Worm (Caenorhabditis elegans): Measurements from ENCODE around the gene farl-11.

DNA sequence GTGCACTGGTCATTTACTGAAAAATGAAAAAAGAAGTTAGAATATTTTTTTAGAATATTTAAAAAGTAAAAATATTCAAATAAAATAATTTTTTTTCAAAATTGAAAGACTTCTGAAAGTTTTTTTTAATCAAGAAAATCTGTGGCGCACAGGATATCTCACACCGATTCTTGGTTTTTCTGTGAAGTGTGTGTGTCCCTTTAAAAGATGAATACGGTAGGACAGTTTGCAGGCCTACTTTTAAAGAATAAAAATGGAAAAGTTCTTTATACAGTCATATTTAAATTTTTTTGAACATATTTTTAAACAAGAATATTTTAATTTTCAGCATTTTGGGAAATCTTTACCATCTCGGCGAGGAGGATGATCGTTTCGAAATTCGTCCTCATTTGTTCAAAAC lies 6.3 kb downstream of the farl-11 start, which contains the start of gene mct-5:
- TF ChIP-seq unc-62 (GFP tag; optimal IDR thresholded peaks at IDR 0.05) (no peak), nhr-28 (tag; optimal IDR thresholded peaks at IDR 0.05) (no peak), sptf-1 (tag; optimal IDR thresholded peaks at IDR 0.05) (no peak), unc-39 (tag; optimal IDR thresholded peaks at IDR 0.05) (no peak), bed-3 (GFP tag; optimal IDR thresholded peaks at IDR 0.05) (no peak), mab-5 (tag; optimal IDR thresholded peaks at IDR 0.05) (no peak), snpc-4 (tag; optimal IDR thresholded peaks at IDR 0.05) (no peak), pha-4 (tag; optimal IDR thresholded peaks at IDR 0.05) (no peak), ztf-11 (tag; optimal IDR thresholded peaks at IDR 0.05) (no peak), elt-1 (tag; optimal IDR thresholded peaks at IDR 0.05; ENCODE audit: borderline replicate concordance, insufficient read depth) (no peak), lsy-2 (tag; optimal IDR thresholded peaks at IDR 0.05) (no peak)
